Worm (Caenorhabditis elegans): ENCODE measurements around the gene wago-10.

- TF ChIP-seq nhr-237 (tag; optimal IDR thresholded peaks at IDR 0.05) (no peak), sptf-1 (tag; optimal IDR thresholded peaks at IDR 0.05) (no peak), elt-3 (tag; optimal IDR thresholded peaks at IDR 0.05) (no peak), lsy-2 (tag; optimal IDR thresholded peaks at IDR 0.05) (no peak)
Observed at ce11 chrV:343128-343527, at the start of gene wago-10.
